Worm (Caenorhabditis elegans) whole organism, late embryonic: ENCODE results near the gene K12H6.5.

Experiments
- K02D7.2 ChIP-seq: sonication (generic microtip); optimal IDR thresholded peaks from 2 replicates; lab custom pipeline; 2017; ENCODE audit warnings: mild to moderate bottlenecking, missing genetic modification characterization, missing compliant biosample characterization
- ama-1 ChIP-seq: fragments of 150-350 bp; optimal IDR thresholded peaks from 2 replicates; lab custom pipeline; 2014
- ceh-19 ChIP-seq: fragments of 200-800 bp; sonication (Bioruptor generic); optimal IDR thresholded peaks from 2 replicates; lab custom pipeline; 2018; ENCODE audit warnings: mild to moderate bottlenecking, missing genetic modification characterization, missing compliant biosample characterization
- ceh-34 ChIP-seq: sonication (generic microtip); optimal IDR thresholded peaks from 2 replicates; lab custom pipeline; 2016; ENCODE audit warnings: mild to moderate bottlenecking, missing genetic modification characterization, missing compliant biosample characterization
- nhr-11 ChIP-seq: fragments of 150-350 bp; optimal IDR thresholded peaks from 2 replicates; lab custom pipeline; 2014; ENCODE audit warnings: missing biosample characterization, missing genetic modification characterization
- npax-4 ChIP-seq: sonication (generic microtip); optimal IDR thresholded peaks from 2 replicates; lab custom pipeline; 2016; ENCODE audit warnings: missing genetic modification characterization, missing compliant biosample characterization
- pag-3 ChIP-seq: sonication (generic microtip); optimal IDR thresholded peaks from 2 replicates; lab custom pipeline; 2016; ENCODE audit warnings: missing compliant biosample characterization, missing genetic modification characterization, borderline replicate concordance
- pha-4 ChIP-seq: fragments of 150-350 bp; optimal IDR thresholded peaks from 2 replicates; lab custom pipeline; 2018; ENCODE audit warnings: missing biosample characterization, missing genetic modification reagents, missing genetic modification characterization

DNA sequence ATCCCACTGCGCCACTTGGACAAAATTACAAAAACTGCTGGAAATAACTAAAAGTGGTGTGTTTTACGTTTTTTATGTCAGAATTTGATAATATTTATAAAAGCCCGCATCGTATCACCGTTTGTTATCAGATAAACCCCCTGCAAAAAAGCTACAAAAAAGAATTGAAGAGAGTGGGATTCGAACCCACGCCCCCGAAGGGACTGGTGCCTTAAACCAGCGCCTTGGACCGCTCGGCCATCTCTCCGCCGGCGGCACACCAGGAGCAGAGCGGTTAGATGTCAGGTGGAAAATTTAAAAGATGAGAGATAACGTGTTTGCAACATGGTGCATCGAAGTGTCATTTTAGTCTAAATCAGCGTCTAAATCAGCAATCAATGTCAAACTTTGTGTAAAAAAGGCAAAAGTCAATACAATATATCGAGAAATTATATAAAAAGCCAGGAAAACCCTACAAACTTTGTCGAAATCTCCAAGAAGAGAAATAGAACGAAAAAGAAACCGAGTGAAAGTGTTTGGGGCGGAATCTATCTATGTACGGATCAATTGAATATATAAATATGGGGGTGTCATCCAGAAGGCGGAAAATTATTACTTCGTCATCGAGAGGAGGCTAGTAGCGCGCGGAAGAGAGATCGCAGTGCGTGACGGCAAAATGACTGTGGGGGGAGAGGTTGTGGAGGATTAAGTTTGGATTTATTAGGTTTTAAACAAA, 35.6 kb upstream of the K12H6.5 start:
- TF ChIP-seq pha-4 (tag; lab: Kevin White, UChicago) (no peak), ama-1 (lab: Kevin White, UChicago) (no peak), nhr-11 (tag; lab: Kevin White, UChicago) (no peak), ceh-34 (no peak), ceh-19 (no peak), pag-3 (tag; lab: Kevin White, UChicago) (no peak), K02D7.2 (no peak), npax-4 (tag; lab: Kevin White, UChicago) (no peak)
